Fruit fly (Drosophila melanogaster): ENCODE results near the gene lok.

lok gene

DNA sequence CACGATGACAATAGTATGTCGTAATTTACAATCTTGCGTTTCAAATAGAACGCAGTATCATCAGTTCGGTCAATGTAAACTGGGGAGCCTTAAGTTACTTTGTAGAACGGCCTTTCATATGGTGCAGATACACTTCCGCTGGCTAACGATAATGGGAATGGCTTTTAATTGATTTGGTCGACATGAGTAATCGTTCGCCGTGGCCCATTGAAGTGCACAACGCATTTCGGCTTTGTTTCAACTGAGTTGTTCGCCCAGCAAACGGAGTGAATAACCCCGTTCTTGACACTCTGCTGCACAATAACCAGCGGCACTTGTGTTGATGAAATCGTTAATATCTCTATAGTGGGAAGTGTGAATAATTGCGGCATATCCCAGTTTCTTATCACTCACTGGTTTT is 6.7 kb downstream of the lok start:
- TF ChIP-seq psq (optimal IDR thresholded peaks at IDR 0.05): no peak
- no peak for TF ChIP-seq h (optimal IDR thresholded peaks at IDR 0.05)
- TF ChIP-seq ttk (optimal IDR thresholded peaks at IDR 0.05): no peak
- TF ChIP-seq Sin3A (optimal IDR thresholded peaks at IDR 0.05): no peak
- TF ChIP-seq Myc (optimal IDR thresholded peaks at IDR 0.05): no peak
- no peak for TF ChIP-seq insv (optimal IDR thresholded peaks at IDR 0.05)

DNA sequence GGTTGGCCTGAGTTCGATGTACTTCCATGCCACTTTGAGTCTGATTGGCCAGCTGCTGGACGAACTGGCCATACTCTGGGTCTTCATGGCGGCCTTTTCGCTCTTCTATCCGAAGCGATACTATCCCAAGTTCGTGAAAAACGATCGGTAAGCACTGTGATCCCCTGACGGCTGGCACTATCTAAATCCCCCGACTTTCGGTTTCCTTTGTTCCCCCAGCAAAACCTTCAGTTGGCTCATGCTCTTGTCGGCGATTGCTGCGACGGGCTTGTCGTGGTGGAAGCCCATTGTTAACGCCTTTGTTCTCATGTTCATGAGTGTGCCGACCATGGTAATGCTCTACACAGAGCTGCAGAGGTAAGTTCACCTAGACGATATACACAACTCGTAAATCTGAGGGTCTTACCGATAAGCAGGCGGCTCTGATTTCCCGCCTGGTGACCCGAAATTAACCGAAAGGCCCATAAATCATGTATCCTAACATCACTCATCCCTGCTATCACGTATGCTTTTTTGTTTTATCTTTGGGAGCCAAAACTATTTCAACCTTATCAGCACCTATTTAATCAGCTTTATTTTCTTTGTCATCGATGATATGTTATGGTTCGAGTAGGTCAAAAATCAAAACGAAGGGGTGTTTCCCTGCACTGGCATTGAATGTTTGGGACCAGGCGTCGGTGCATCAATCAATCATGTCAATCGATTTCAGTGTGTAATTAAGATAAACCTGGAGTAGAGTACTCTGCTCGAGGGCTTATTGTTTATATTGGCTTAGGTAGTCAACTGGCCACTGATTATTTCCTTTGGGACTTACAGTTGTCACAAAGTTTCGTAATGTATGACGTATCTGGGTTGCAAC is 8.2 kb downstream of the lok start:
- TF ChIP-seq Sin3A (optimal IDR thresholded peaks at IDR 0.05) (no peak), h (optimal IDR thresholded peaks at IDR 0.05) (no peak), insv (optimal IDR thresholded peaks at IDR 0.05) (no peak), psq (optimal IDR thresholded peaks at IDR 0.05) (no peak), Myc (optimal IDR thresholded peaks at IDR 0.05) (no peak), ttk (optimal IDR thresholded peaks at IDR 0.05) (no peak)

DNA sequence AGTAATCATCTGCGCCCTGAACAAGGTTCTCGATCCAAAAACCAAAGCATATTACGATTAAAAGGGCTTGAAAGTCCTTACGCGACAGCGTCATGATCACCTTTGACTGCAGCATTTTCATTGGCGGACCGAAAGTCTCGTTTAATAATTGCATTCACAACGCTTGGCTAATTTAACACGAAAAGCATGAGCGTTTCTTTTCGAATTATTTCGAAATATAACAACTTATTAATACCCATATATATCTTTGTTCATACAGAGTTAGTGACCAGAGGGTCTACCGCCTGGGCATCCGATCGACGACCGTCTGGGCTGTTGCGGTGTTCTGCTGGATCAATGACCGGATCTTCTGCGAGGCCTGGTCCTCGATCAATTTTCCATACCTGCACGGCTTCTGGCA is 10.9 kb downstream of the lok start, which contains the start of gene CG10730:
Gene CG10730, minus strand, starts transcription at position 101 of the 400 bp plus-strand sequence.
- TF ChIP-seq Myc (optimal IDR thresholded peaks at IDR 0.05): no peak
- no peak for TF ChIP-seq ttk (optimal IDR thresholded peaks at IDR 0.05)
- TF ChIP-seq insv (optimal IDR thresholded peaks at IDR 0.05): no peak
- TF ChIP-seq h (optimal IDR thresholded peaks at IDR 0.05): no peak
- no peak for TF ChIP-seq psq (optimal IDR thresholded peaks at IDR 0.05)
- no peak for TF ChIP-seq Sin3A (optimal IDR thresholded peaks at IDR 0.05)

DNA sequence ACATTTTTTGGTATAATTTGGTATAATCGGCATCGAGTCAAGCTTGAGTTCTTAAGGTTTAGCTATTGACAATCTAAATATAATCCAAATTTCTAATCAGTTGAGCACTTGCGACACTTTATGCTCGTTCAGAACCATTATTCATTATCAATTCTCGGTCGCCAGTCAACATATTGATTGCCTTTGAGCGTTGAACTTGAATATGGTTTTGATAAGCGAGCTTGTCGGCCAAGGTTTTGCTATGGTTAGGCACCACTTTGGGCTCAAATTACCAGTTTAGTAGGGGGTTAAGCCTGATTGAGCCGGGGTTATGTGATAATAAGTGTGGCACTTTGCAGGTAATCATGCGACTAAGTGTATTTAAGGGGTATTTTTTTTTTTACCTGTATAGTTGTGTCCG is 13.2 kb downstream of the lok start:
- TF ChIP-seq psq (optimal IDR thresholded peaks at IDR 0.05) (no peak), Myc (optimal IDR thresholded peaks at IDR 0.05) (no peak), h (optimal IDR thresholded peaks at IDR 0.05) (no peak), ttk (optimal IDR thresholded peaks at IDR 0.05) (no peak), Sin3A (optimal IDR thresholded peaks at IDR 0.05) (no peak), insv (optimal IDR thresholded peaks at IDR 0.05) (no peak)

DNA sequence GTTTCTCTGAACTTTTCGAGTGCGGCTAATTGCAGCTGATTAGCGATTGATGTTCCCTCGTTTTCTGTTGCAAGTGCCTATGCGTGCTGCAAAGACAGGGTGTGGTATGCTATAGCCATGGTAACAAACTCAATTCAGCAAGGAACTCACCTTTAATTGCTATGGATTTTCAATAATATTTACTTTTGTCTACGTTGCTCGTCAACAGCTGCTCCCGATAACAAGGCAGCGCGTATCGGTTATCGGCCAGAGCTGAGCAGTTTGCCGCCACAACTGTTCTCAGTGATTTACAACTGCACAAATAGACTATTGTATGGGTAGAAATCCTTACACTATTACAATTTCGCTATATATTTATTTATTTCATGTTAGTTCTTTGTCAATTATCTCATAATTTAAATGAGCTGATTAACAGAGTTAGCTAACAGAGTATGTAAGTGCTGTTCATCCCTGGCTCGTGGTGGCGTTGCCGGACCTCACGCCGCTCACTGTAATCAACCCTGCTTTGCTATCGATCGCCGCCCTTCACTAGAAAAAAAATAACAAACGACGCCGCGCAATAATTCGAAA is 14.1 kb downstream of the lok start, which contains the start of the genes pr and neb:
Gene pr, minus strand, starts transcription at position 225 of the 570 bp plus-strand sequence.
Gene neb, plus strand, starts transcription at position 524 of the 570 bp plus-strand sequence.
- TF ChIP-seq h (optimal IDR thresholded peaks at IDR 0.05) (no peak), Sin3A (optimal IDR thresholded peaks at IDR 0.05) (no peak), Myc (optimal IDR thresholded peaks at IDR 0.05) (no peak), insv (optimal IDR thresholded peaks at IDR 0.05) (no peak), psq (optimal IDR thresholded peaks at IDR 0.05) (no peak)

DNA sequence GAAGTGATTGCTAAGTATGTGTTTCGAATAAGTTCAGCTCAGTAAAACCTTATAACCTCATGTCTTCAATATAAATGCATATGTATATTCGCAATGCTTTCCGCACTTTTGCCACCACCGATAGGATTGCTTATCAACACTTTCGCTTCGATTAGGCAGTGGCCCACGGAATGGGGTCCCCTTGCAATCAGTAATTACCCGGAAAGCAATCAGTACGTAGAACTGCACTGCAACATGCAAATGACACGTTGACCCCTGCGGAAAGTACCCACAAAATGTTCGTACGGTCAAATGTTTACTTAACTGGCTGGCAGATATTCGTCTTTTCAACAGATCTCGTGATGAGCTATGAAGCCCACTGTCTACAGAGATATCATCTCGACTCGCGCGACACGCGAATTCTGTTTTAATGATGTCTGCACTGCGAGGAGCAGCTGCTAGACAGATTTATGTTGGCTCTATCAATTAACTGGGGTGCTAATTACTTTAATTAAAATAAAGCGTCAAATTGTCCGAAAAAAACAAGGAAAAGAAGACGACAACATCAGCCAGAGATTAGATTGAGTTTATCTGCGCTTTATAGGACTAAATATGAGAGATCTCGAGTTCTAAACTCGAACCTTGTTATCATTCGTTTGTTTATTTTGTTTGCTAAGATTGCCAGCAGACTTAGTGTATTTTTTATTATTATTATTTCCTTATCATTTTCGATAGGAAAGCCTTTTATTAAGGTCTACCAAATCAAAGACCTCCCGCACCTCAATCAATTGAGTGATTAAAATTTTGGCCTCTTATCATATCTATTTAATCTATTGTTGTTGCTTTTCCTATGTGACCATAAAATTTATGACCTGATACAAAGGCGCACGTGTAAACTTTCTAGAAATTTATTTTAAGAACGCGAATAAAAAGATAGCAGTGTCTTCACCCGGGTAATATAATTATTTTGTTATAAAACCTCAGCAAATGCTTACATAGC is 16.5 kb downstream of the lok start:
- TF ChIP-seq insv (optimal IDR thresholded peaks at IDR 0.05) (no peak), h (optimal IDR thresholded peaks at IDR 0.05) (no peak), psq (optimal IDR thresholded peaks at IDR 0.05) (no peak), Myc (optimal IDR thresholded peaks at IDR 0.05) (no peak), ttk (optimal IDR thresholded peaks at IDR 0.05) (no peak), Sin3A (optimal IDR thresholded peaks at IDR 0.05) (no peak)

DNA sequence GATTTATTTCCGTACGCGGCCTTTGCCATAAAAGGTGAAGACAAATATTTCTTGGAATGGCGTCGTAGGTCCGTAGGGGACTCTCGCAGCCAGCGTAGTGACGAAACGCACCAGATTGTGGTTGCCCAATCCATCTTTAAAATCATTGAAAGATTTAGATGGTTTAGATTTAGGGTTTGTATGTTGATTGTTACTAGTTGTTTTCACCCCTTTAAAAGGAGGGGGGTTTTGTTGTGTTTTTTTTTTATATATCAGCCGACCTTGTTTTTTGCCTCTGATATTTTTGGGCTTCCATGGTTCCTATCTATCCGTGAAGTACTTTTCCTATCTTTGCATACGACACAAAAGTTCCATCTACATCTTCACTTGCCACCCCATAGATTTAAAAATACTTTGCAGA is 17.7 kb downstream of the lok start:
- no peak for TF ChIP-seq h (optimal IDR thresholded peaks at IDR 0.05)
- no peak for TF ChIP-seq Sin3A (optimal IDR thresholded peaks at IDR 0.05)
- no peak for TF ChIP-seq Myc (optimal IDR thresholded peaks at IDR 0.05)
- no peak for TF ChIP-seq psq (optimal IDR thresholded peaks at IDR 0.05)
- TF ChIP-seq insv (optimal IDR thresholded peaks at IDR 0.05): no peak
- TF ChIP-seq ttk (optimal IDR thresholded peaks at IDR 0.05): no peak

DNA sequence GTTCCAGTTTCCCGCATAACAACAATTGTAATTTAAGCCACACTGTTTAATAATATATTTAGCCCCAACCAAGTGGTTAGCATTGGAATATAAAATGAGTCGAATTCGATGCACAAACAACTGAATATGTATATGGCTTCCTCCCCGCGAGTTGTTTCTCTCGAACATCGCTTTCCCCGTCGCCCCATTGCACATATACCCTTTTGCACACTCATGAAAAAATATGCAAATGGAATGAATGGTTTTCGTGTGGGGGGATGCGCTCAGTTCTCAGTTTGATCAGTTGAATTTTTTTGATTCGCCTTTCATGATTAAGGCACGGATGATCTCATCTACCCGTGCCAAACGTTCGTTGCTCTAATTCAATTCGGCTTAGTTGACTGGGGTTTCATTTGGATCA is 19.6 kb downstream of the lok start:
- TF ChIP-seq Myc (optimal IDR thresholded peaks at IDR 0.05) (no peak), ttk (optimal IDR thresholded peaks at IDR 0.05) (no peak), psq (optimal IDR thresholded peaks at IDR 0.05) (no peak), Sin3A (optimal IDR thresholded peaks at IDR 0.05) (no peak), insv (optimal IDR thresholded peaks at IDR 0.05) (no peak), h (optimal IDR thresholded peaks at IDR 0.05) (no peak)

DNA sequence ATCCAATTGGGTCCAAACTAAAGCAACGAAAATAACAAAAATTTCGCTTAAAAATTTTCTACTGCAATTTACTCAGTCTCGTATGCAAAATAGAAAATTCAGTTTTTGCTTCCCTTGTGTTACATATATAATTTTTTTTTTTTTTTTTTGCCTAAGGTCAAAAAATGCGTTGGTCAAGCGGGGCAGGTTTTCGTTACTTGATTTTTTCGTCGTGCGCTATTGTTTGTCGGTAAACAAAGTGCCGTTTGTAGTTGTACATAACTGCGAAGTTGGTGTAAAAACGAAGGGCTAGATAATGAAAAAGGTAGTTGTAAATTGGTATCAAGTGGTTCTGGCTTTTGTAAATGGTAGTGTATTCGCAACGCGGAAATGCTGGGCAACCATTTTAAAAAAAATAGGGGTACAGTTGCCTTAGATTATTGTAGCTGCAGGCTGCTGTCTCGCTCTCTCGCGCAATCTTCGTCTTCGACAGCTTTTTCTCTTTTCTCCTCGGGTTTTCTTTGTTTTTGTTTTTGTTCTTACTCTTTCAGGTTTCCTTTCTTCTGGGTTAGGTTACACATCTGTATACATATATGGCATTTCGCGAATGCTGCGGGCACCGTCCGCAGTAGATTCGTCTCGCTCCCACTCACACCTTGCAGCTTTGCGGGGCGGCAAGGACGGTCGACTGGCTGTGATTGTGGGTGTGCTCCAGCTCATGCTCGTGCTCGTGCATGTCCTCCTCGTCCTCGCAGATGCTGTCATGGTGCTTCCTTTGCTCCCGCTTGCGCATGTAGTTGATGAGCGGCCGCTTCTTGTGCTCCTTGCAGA is 21.1 kb downstream of the lok start:
- no peak for TF ChIP-seq Myc (optimal IDR thresholded peaks at IDR 0.05)
- TF ChIP-seq psq (optimal IDR thresholded peaks at IDR 0.05): no peak
- no peak for TF ChIP-seq Sin3A (optimal IDR thresholded peaks at IDR 0.05)
- TF ChIP-seq insv (optimal IDR thresholded peaks at IDR 0.05): no peak
- no peak for TF ChIP-seq ttk (optimal IDR thresholded peaks at IDR 0.05)
- TF ChIP-seq h (optimal IDR thresholded peaks at IDR 0.05): no peak

DNA sequence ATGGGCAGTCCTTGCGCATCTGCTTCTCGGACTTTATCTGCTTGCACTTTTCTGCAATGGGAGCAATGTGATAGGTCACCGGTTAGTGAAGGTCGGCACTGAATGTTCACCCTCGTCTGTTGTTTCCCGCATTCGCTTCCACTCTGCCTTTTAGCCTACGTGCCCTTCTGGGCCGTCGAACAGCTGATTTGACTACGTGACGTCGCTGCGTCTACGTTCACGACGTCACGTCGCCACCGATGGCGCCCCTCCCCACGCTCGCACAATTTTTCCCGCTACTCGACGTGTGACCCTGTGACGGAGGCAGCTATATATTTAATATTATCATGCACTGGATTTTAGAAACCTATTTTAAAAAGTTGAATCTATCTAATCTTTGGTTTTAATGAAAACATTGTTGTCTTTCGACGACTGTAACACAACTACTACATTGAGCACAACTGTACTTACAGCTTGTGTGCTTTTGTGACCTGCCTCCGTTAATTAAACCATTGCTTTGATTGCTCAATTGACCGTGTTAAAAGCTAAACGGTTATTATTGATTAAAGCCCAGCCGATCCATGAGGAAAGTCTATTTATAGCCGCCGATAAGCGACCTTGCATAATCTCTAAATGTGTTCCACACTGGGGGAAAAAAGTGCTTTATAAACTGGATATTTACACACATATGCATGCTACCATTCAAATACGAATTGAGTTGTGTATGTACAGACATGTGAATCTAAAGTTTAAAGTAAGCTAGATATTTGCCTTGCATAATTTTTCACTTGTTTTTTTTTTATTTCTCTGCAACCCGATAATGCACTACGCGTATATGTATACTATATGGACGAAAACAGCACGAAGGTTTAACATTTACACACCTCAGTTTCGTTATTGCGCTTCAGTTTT is 22.0 kb downstream of the lok start:
- TF ChIP-seq psq (optimal IDR thresholded peaks at IDR 0.05) (no peak), insv (optimal IDR thresholded peaks at IDR 0.05) (no peak), ttk (optimal IDR thresholded peaks at IDR 0.05) (no peak), h (optimal IDR thresholded peaks at IDR 0.05) (no peak), Myc (optimal IDR thresholded peaks at IDR 0.05) (no peak), Sin3A (optimal IDR thresholded peaks at IDR 0.05) (no peak)
